Worm (Caenorhabditis elegans) whole organism, early embryonic: ENCODE measurements around the gene R13D11.3.

ENCODE experiments used
- F13C5.2 ChIP-seq: sonication (generic microtip); optimal IDR thresholded peaks from 2 replicates; lab custom pipeline; 2017; ENCODE audit warnings: mild to moderate bottlenecking, missing genetic modification characterization, inconsistent platforms, missing compliant biosample characterization
- ama-1 ChIP-seq: fragments of 150-350 bp; optimal IDR thresholded peaks from 2 replicates; lab custom pipeline; 2014
- ceh-13 ChIP-seq: fragments of 200-800 bp; sonication (Bioruptor generic); optimal IDR thresholded peaks from 2 replicates; lab custom pipeline; 2018; ENCODE audit warnings: mild to moderate bottlenecking, missing genetic modification characterization, missing compliant biosample characterization
- ceh-36 ChIP-seq: sonication (generic microtip); optimal IDR thresholded peaks from 2 replicates; lab custom pipeline; 2016; ENCODE audit warnings: missing genetic modification characterization, inconsistent platforms, missing compliant biosample characterization
- ets-7 ChIP-seq: sonication (generic microtip); optimal IDR thresholded peaks from 2 replicates; lab custom pipeline; 2016; ENCODE audit warnings: missing genotype, missing genetic modification characterization, missing compliant biosample characterization
- flt-1 ChIP-seq: fragments of 200-800 bp; sonication (Bioruptor generic); IDR thresholded peaks from 2 replicates; pipeline ENCODE4 v1.3.6; 2022; ENCODE audit warnings: missing genetic modification characterization, missing compliant biosample characterization
- hmbx-1 ChIP-seq: sonication (generic microtip); optimal IDR thresholded peaks from 2 replicates; lab custom pipeline; 2016; ENCODE audit warnings: mild to moderate bottlenecking, missing genetic modification characterization, missing compliant biosample characterization
- hmg-4 ChIP-seq: fragments of 200-800 bp; sonication (Bioruptor generic); optimal IDR thresholded peaks from 2 replicates; lab custom pipeline; 2018; ENCODE audit warnings: mild to moderate bottlenecking, missing genetic modification characterization, missing compliant biosample characterization
- pes-1 ChIP-seq: fragments of 200-800 bp; sonication (Bioruptor generic); IDR thresholded peaks from 2 replicates; pipeline ENCODE4 v1.3.6; 2022; ENCODE audit warnings: missing genetic modification reagents, missing genetic modification characterization, missing compliant biosample characterization
- scrt-1 ChIP-seq: fragments of 200-800 bp; sonication (Bioruptor generic); IDR thresholded peaks from 2 replicates; pipeline ENCODE4 v1.3.6; 2022; ENCODE audit warnings: missing genetic modification characterization, missing compliant biosample characterization
- sea-1 ChIP-seq: fragments of 200-800 bp; sonication (Bioruptor generic); conservative IDR thresholded peaks from 2 replicates; pipeline ENCODE4 v1.3.6; 2022; ENCODE audit warnings: missing genetic modification characterization, missing compliant biosample characterization
- tbx-11 ChIP-seq: fragments of 200-800 bp; sonication (Bioruptor generic); IDR thresholded peaks from 2 replicates; pipeline ENCODE4 v1.3.6; 2022; ENCODE audit warnings: missing genetic modification characterization, missing compliant biosample characterization
- tbx-37 ChIP-seq: fragments of 200-800 bp; sonication (Bioruptor generic); conservative IDR thresholded peaks from 2 replicates; pipeline ENCODE4 v1.3.6; 2022; ENCODE audit warnings: missing genetic modification reagents, missing genetic modification characterization, missing compliant biosample characterization

DNA sequence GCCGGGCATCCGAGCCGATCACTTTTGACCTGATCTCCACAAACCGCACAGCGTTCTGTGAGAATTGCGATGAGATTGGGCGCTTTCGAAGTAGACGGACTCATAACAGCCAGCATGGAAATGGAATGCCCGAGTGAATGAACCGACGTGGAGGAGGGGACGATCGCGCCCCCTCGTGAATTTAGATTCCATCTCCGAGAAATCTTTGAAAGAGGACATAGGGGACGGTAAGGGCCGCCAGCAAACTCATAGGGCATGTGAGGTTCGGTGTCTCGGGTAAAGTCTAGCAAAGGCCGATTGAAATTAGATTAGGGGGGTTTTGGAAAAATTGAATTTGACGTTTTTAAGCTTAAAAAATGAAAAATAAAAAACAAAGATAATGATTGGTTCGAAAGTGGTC is 10.3 kb upstream of the R13D11.3 start, which contains the start of gene nhr-270:
- no peak for TF ChIP-seq ets-7 (tag; lab: Kevin White, UChicago)
- TF ChIP-seq ama-1 (lab: Kevin White, UChicago) = no peak
- TF ChIP-seq flt-1 (GFP tag; lab: Robert Waterston, UW) = no peak
- TF ChIP-seq ceh-36 = no peak
- no peak for TF ChIP-seq ceh-13 (GFP tag; lab: Kevin White, UChicago)
- no peak for TF ChIP-seq hmbx-1 (tag; lab: Kevin White, UChicago)
- TF ChIP-seq F13C5.2 (tag; lab: Kevin White, UChicago) = no peak
- no peak for TF ChIP-seq scrt-1 (GFP tag; lab: Robert Waterston, UW)
- TF ChIP-seq tbx-11 = no peak
- no peak for TF ChIP-seq pes-1
- TF ChIP-seq tbx-37 (GFP tag; lab: Robert Waterston, UW) = no peak
- TF ChIP-seq hmg-4 (GFP tag; lab: Kevin White, UChicago) = no peak
- TF ChIP-seq sea-1 (GFP tag; lab: Robert Waterston, UW) = no peak
